Fruit fly (Drosophila melanogaster): ENCODE results near the gene Gs1.

- TF ChIP-seq Dll (optimal IDR thresholded peaks at IDR 0.05) = no peak
- no peak for TF ChIP-seq CG8478 (optimal IDR thresholded peaks at IDR 0.05)
- TF ChIP-seq usp (GFP tag; optimal IDR thresholded peaks at IDR 0.05) = no peak
These were observed 33.5 kb downstream of the Gs1 start for dm6 chr2L:165253-165890.

All from whole organism.